Fruit fly (Drosophila melanogaster) whole organism, embryonic: Measurements from ENCODE around the gene CG46313.

Experiments used
- Adf1 ChIP-seq: fragments of 200-800 bp; sonication (Bioruptor generic); IDR thresholded peaks from 2 replicates; pipeline ENCODE4 v1.3.6; 2022; ENCODE audit warnings: missing biosample characterization, missing genetic modification characterization
- Atf6 ChIP-seq: fragments of 200-800 bp; sonication (Bioruptor generic); IDR thresholded peaks from 2 replicates; pipeline ENCODE4 v1.3.6; 2022; ENCODE audit warnings: missing biosample characterization, missing genetic modification characterization
- Awh ChIP-seq: fragments of 200-800 bp; sonication (Bioruptor generic); IDR thresholded peaks from 2 replicates; pipeline ENCODE4, ENCODE4 v1.3.6; 2022; ENCODE audit warnings: missing biosample characterization, missing genetic modification characterization
- CG11093 ChIP-seq: fragments of 200-800 bp; sonication (Bioruptor generic); IDR thresholded peaks from 3 replicates; pipeline ENCODE4 v1.3.6; 2022; ENCODE audit warnings: missing biosample characterization, missing genetic modification characterization
- CG11695 ChIP-seq: fragments of 200-800 bp; sonication (Bioruptor generic); IDR thresholded peaks from 3 replicates; pipeline ENCODE4 v1.3.6; 2022; ENCODE audit warnings: missing biosample characterization, missing genetic modification characterization
- CG12744 ChIP-seq: fragments of 200-800 bp; sonication (Bioruptor generic); optimal IDR thresholded peaks from 2 replicates; lab custom pipeline; 2016; ENCODE audit warnings: missing biosample characterization, missing genetic modification characterization
- CG12769 ChIP-seq: fragments of 200-800 bp; sonication (Bioruptor generic); optimal IDR thresholded peaks from 2 replicates; lab custom pipeline; 2019; ENCODE audit warnings: missing biosample characterization, mild to moderate bottlenecking, missing genetic modification characterization, moderate library complexity
- CG13894 ChIP-seq: fragments of 200-800 bp; sonication (Bioruptor generic); optimal IDR thresholded peaks from 3 replicates; lab custom pipeline; 2018; ENCODE audit warnings: missing biosample characterization, mild to moderate bottlenecking, missing genetic modification characterization, moderate library complexity
- CG15073 ChIP-seq: fragments of 200-800 bp; sonication (Bioruptor generic); optimal IDR thresholded peaks from 2 replicates; lab custom pipeline; 2016; ENCODE audit warnings: missing biosample characterization, missing genetic modification characterization
- CG15479 ChIP-seq: fragments of 200-800 bp; sonication (Bioruptor generic); optimal IDR thresholded peaks from 3 replicates; lab custom pipeline; 2019; ENCODE audit warnings: missing biosample characterization, mild to moderate bottlenecking, missing genetic modification characterization, moderate library complexity
- CG1603 ChIP-seq: fragments of 200-800 bp; sonication (Bioruptor generic); optimal IDR thresholded peaks from 2 replicates; lab custom pipeline; 2019; ENCODE audit warnings: missing biosample characterization, mild to moderate bottlenecking, missing genetic modification characterization, moderate library complexity
- CG18599 ChIP-seq: fragments of 200-800 bp; sonication (Bioruptor generic); optimal IDR thresholded peaks from 3 replicates; lab custom pipeline; 2017; ENCODE audit warnings: missing biosample characterization, missing genetic modification characterization, mild to moderate bottlenecking, moderate library complexity, missing genetic modification reagents
- CG30020 ChIP-seq: fragments of 200-800 bp; optimal IDR thresholded peaks from 2 replicates; lab custom pipeline; 2019; ENCODE audit warnings: missing biosample characterization, mild to moderate bottlenecking, missing genetic modification characterization, moderate library complexity
- CG6654 ChIP-seq: fragments of 200-800 bp; sonication (Bioruptor generic); optimal IDR thresholded peaks from 2 replicates; lab custom pipeline; 2017; ENCODE audit warnings: missing biosample characterization, mild to moderate bottlenecking, missing genetic modification characterization
- CG6813 ChIP-seq: fragments of 200-800 bp; sonication (Bioruptor generic); optimal IDR thresholded peaks from 2 replicates; lab custom pipeline; 2017; ENCODE audit warnings: missing biosample characterization, missing genetic modification characterization, mild to moderate bottlenecking, moderate library complexity, missing genetic modification reagents
- CG9437 ChIP-seq: fragments of 200-800 bp; sonication (Bioruptor generic); optimal IDR thresholded peaks from 2 replicates; lab custom pipeline; 2018; ENCODE audit warnings: missing biosample characterization, mild to moderate bottlenecking, missing genetic modification characterization
- CG9932 ChIP-seq: fragments of 200-800 bp; sonication (Bioruptor generic); IDR thresholded peaks from 2 replicates; pipeline ENCODE4 v1.3.6; 2022; ENCODE audit warnings: missing biosample characterization, missing genetic modification characterization
- CHES-1-like ChIP-seq: fragments of 200-800 bp; sonication (Bioruptor generic); optimal IDR thresholded peaks from 2 replicates; lab custom pipeline; 2016; ENCODE audit warnings: missing biosample characterization, missing genetic modification characterization
- CrebB ChIP-seq: fragments of 200-800 bp; sonication (Bioruptor generic); optimal IDR thresholded peaks from 3 replicates; lab custom pipeline; 2018; ENCODE audit warnings: missing biosample characterization, mild to moderate bottlenecking, missing genetic modification characterization
- Drgx ChIP-seq: fragments of 200-800 bp; sonication (Bioruptor generic); IDR thresholded peaks from 2 replicates; pipeline ENCODE4 v1.3.6; 2022; ENCODE audit warnings: missing biosample characterization, missing genetic modification characterization
- MTF-1 ChIP-seq: fragments of 200-800 bp; sonication (Bioruptor generic); optimal IDR thresholded peaks from 2 replicates; lab custom pipeline; 2018; ENCODE audit warnings: missing biosample characterization, mild to moderate bottlenecking, missing genetic modification characterization, borderline replicate concordance
- Med ChIP-seq: fragments of 200-800 bp; sonication (Bioruptor generic); peaks from one replicate; lab custom pipeline; 2016; ENCODE audit warnings: missing biosample characterization, missing genetic modification characterization, mild to moderate bottlenecking, inconsistent platforms, moderate library complexity
- Meics ChIP-seq: fragments of 200-800 bp; sonication (Bioruptor generic); optimal IDR thresholded peaks from 2 replicates; lab custom pipeline; 2017; ENCODE audit warnings: missing biosample characterization, mild to moderate bottlenecking, missing genetic modification characterization
- Pdp1 ChIP-seq, 2 experiments: fragments of 200-800 bp; sonication (Bioruptor generic); optimal IDR thresholded peaks; 3 replicates each; lab custom pipeline; 2016; ENCODE audit warnings: missing biosample characterization in 2 of 2, missing genetic modification characterization in 2 of 2, mild to moderate bottlenecking in 1 of 2, moderate library complexity in 1 of 2
- Sry-β ChIP-seq: fragments of 200-800 bp; sonication (Bioruptor generic); optimal IDR thresholded peaks from 2 replicates; lab custom pipeline; 2018; ENCODE audit warnings: missing biosample characterization, mild to moderate bottlenecking, missing genetic modification characterization, moderate library complexity
- Stat92E ChIP-seq, 3 experiments: fragments of >200 bp in 2 of 3; fragments of 200-800 bp in 1 of 3; sonication (Bioruptor generic) in 1 of 3; optimal IDR thresholded peaks; 2 replicates each; lab custom pipeline; 2017 to 2019; ENCODE audit warnings: missing biosample characterization in 3 of 3, missing genetic modification characterization in 3 of 3, mild to moderate bottlenecking in 1 of 3, moderate library complexity in 1 of 3
- ab ChIP-seq: fragments of 200-800 bp; sonication (Bioruptor generic); optimal IDR thresholded peaks from 2 replicates; lab custom pipeline; 2016; ENCODE audit warnings: missing biosample characterization, missing genetic modification characterization
- br ChIP-seq: fragments of >200 bp; optimal IDR thresholded peaks from 2 replicates; lab custom pipeline; 2017
- cg ChIP-seq: fragments of 200-800 bp; sonication (Bioruptor generic); optimal IDR thresholded peaks from 3 replicates; lab custom pipeline; 2019; ENCODE audit warnings: missing biosample characterization, mild to moderate bottlenecking, missing genetic modification characterization, moderate library complexity
- crc ChIP-seq: fragments of 200-800 bp; sonication (Bioruptor generic); optimal IDR thresholded peaks from 2 replicates; lab custom pipeline; 2016; ENCODE audit warnings: missing biosample characterization, missing genetic modification characterization
- crol ChIP-seq: fragments of 200-800 bp; sonication (Bioruptor generic); IDR thresholded peaks from 2 replicates; pipeline ENCODE4 v1.3.6; 2022; ENCODE audit warnings: missing biosample characterization, missing genetic modification characterization
- danr ChIP-seq: fragments of 200-800 bp; sonication (Bioruptor generic); IDR thresholded peaks from 2 replicates; pipeline ENCODE4 v1.3.6; 2022; ENCODE audit warnings: missing biosample characterization, missing genetic modification characterization
- dysf ChIP-seq: fragments of 200-800 bp; sonication (Bioruptor generic); IDR thresholded peaks from 3 replicates; pipeline ENCODE4 v1.3.6; 2022; ENCODE audit warnings: missing biosample characterization, missing genetic modification characterization
- fd102C ChIP-seq: fragments of 200-800 bp; sonication (Bioruptor generic); optimal IDR thresholded peaks from 2 replicates; lab custom pipeline; 2018; ENCODE audit warnings: missing biosample characterization, mild to moderate bottlenecking, missing genetic modification characterization, moderate library complexity
- grn ChIP-seq: fragments of 200-800 bp; sonication (Bioruptor generic); optimal IDR thresholded peaks from 3 replicates; lab custom pipeline; 2017; ENCODE audit warnings: missing biosample characterization, missing genetic modification characterization
- gro ChIP-seq: fragments of 200-800 bp; sonication (Bioruptor generic); optimal IDR thresholded peaks from 2 replicates; lab custom pipeline; 2016; ENCODE audit warnings: missing biosample characterization, missing genetic modification characterization
- kah ChIP-seq: fragments of 200-800 bp; sonication (Bioruptor generic); optimal IDR thresholded peaks from 2 replicates; lab custom pipeline; 2018; ENCODE audit warnings: missing biosample characterization, mild to moderate bottlenecking, missing genetic modification characterization
- lab ChIP-seq: fragments of 200-800 bp; sonication (Bioruptor generic); optimal IDR thresholded peaks from 3 replicates; lab custom pipeline; 2017; ENCODE audit warnings: missing biosample characterization, missing genetic modification characterization, mild to moderate bottlenecking, moderate library complexity, missing genetic modification reagents
- pros ChIP-seq: fragments of 200-800 bp; sonication (Bioruptor generic); optimal IDR thresholded peaks from 3 replicates; lab custom pipeline; 2019; ENCODE audit warnings: missing biosample characterization, mild to moderate bottlenecking, missing genetic modification characterization, moderate library complexity
- row ChIP-seq: fragments of 200-800 bp; sonication (Bioruptor generic); IDR thresholded peaks from 3 replicates; pipeline ENCODE4 v1.3.6; 2022; ENCODE audit warnings: missing biosample characterization, missing genetic modification characterization
- sd ChIP-seq: fragments of 200-800 bp; sonication (Bioruptor generic); optimal IDR thresholded peaks from 3 replicates; lab custom pipeline; 2018; ENCODE audit warnings: missing biosample characterization, mild to moderate bottlenecking, missing genetic modification characterization, moderate library complexity
- sens-2 ChIP-seq: fragments of 200-800 bp; sonication (Bioruptor generic); IDR thresholded peaks from 2 replicates; pipeline ENCODE4 v1.3.6; 2022; ENCODE audit warnings: missing biosample characterization, missing genetic modification characterization
- sim ChIP-seq: fragments of 200-800 bp; sonication (Bioruptor generic); IDR thresholded peaks from 2 replicates; pipeline ENCODE4 v1.3.6; 2022; ENCODE audit warnings: missing biosample characterization, missing genetic modification characterization
- so ChIP-seq: fragments of 200-800 bp; sonication (Bioruptor generic); IDR thresholded peaks from 3 replicates; pipeline ENCODE4 v1.3.6; 2022; ENCODE audit warnings: missing biosample characterization, missing genetic modification characterization
- vfl ChIP-seq: fragments of 200-800 bp; sonication (Bioruptor generic); optimal IDR thresholded peaks from 2 replicates; lab custom pipeline; 2016; ENCODE audit warnings: missing biosample characterization, missing genetic modification characterization
- wek ChIP-seq: fragments of 200-800 bp; sonication (Bioruptor generic); optimal IDR thresholded peaks from 3 replicates; lab custom pipeline; 2018; ENCODE audit warnings: missing biosample characterization, mild to moderate bottlenecking, missing genetic modification characterization, moderate library complexity
- zen ChIP-seq: fragments of 200-800 bp; sonication (Bioruptor generic); optimal IDR thresholded peaks from 3 replicates; lab custom pipeline; 2018; ENCODE audit warnings: missing biosample characterization, mild to moderate bottlenecking, missing genetic modification characterization, moderate library complexity

Gene CG46313

dm6 chr3R:26978241-26978640, at the start of gene CG46313, which contains the start of gene CG14253:
Gene CG46313, plus strand, starts transcription at chr3R:26978541.
Gene CG14253, plus strand, starts transcription at chr3R:26978541.
- TF ChIP-seq CG12744: no peak
- peak in 1 of 2 experiments; percentile 53 for TF ChIP-seq Pdp1 (GFP tag; optimal IDR thresholded peaks at IDR 0.05; lab: Kevin White, UChicago)
- no peak for TF ChIP-seq MTF-1
- no peak for TF ChIP-seq Sry-β (GFP tag; lab: Kevin White, UChicago)
- TF ChIP-seq Atf6: no peak
- no peak for TF ChIP-seq so
- TF ChIP-seq CG13894 (tag; lab: Kevin White, UChicago): no peak
- peak; percentile 30 for TF ChIP-seq Med (GFP tag; lab: Kevin White, UChicago)
- no peak for TF ChIP-seq CG6813
- TF ChIP-seq dysf (GFP tag; lab: Robert Waterston, UW): 0 out of 3 replicates have a peak, but pooled peaks have one; percentile 5
- TF ChIP-seq fd102C (GFP tag; lab: Kevin White, UChicago): no peak
- TF ChIP-seq wek (GFP tag; lab: Kevin White, UChicago): peak; percentile 36
- peak; percentile 3 for TF ChIP-seq CG18599 (GFP tag; lab: Kevin White, UChicago)
- TF ChIP-seq row (GFP tag; lab: Robert Waterston, UW): peak; percentile 26; the same call in 1 of the 3 replicates
- TF ChIP-seq crc (GFP tag; lab: Kevin White, UChicago): peak; percentile 6
- TF ChIP-seq br (lab: Kevin White, UChicago): no peak
- no peak for TF ChIP-seq CG15073 (GFP tag; lab: Kevin White, UChicago)
- TF ChIP-seq CG15479: no peak
- TF ChIP-seq Adf1 (GFP tag; lab: Robert Waterston, UW): peak; percentile 11; the same call in 1 of the 2 replicates
- peak; percentile 29 for TF ChIP-seq lab
- TF ChIP-seq Meics (GFP tag; lab: Kevin White, UChicago): peak; percentile 5

dm6 chr3R:26933885-26934284, 44.5 kb upstream of the CG46313 start:
- no peak for TF ChIP-seq ab (GFP tag; lab: Kevin White, UChicago)
- TF ChIP-seq CG9932 (GFP tag; lab: Robert Waterston, UW): no peak
- no peak for TF ChIP-seq gro (GFP tag; lab: Kevin White, UChicago)
- TF ChIP-seq sens-2 (GFP tag; lab: Robert Waterston, UW): peak; percentile 71
- peak; percentile 44 for TF ChIP-seq cg
- TF ChIP-seq CG1603: no peak
- no peak for TF ChIP-seq CG11695
- peak; percentile 65 for TF ChIP-seq Awh
- peak in 1 of 3 experiments; percentile 27 for TF ChIP-seq Stat92E (GFP tag; optimal IDR thresholded peaks at IDR 0.05; lab: Kevin White, UChicago)
- TF ChIP-seq Drgx (GFP tag; lab: Robert Waterston, UW): no peak
- no peak for TF ChIP-seq CHES-1-like (GFP tag; lab: Kevin White, UChicago)
- peak; percentile 92 for TF ChIP-seq grn
- peak; percentile 45 for TF ChIP-seq sd (tag; lab: Kevin White, UChicago)
- TF ChIP-seq CG12769 (tag; lab: Kevin White, UChicago): peak; percentile 32
- TF ChIP-seq CG11093 (GFP tag; lab: Robert Waterston, UW): no peak
- no peak for TF ChIP-seq kah (GFP tag; lab: Kevin White, UChicago)
- no peak for TF ChIP-seq CG6654 (GFP tag; lab: Kevin White, UChicago)
- TF ChIP-seq danr (GFP tag; lab: Robert Waterston, UW): no peak
- TF ChIP-seq CG30020 (tag; lab: Kevin White, UChicago): no peak
- peak; percentile 49; the same call in 1 of the 2 replicates for TF ChIP-seq crol
- TF ChIP-seq Pdp1 (GFP tag; optimal IDR thresholded peaks at IDR 0.05; lab: Kevin White, UChicago): peak in 1 of 2 experiments; percentile 42
- no peak for TF ChIP-seq zen (tag; lab: Kevin White, UChicago)
- no peak for TF ChIP-seq CrebB (tag; lab: Kevin White, UChicago)
- no peak for TF ChIP-seq sim (GFP tag; lab: Robert Waterston, UW)
- TF ChIP-seq CG9437 (GFP tag; lab: Kevin White, UChicago): no peak
- TF ChIP-seq pros (GFP tag; lab: Kevin White, UChicago): no peak
- no peak for TF ChIP-seq vfl (GFP tag; lab: Kevin White, UChicago)
